Fruit fly (Drosophila melanogaster): ENCODE results near the gene Fad2.

DNA sequence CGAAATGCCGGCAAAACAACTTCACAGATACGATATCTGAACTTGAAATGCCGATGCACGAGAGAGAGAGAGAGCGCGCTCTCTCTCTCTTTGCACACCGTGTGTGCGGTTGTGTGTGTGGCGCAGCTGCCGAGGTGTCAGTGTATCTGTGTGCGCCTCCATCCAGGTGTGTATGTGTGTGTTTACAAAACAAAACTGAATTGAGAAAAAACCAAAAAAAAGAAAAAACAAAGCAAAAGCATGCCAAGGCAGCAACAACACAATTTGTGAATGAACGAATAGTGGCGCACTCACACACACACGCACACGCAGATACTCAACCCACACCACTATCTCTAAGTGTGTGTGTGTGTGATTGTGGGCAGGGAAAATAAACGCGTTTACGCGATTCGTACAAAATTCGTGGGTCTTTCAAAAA is 12.9 kb upstream of the Fad2 start:
- TF ChIP-seq CG8478 (optimal IDR thresholded peaks at IDR 0.05): no peak
- TF ChIP-seq CTCF (optimal IDR thresholded peaks at IDR 0.05): no peak

Measured in S2 (cell line).